Worm (Caenorhabditis elegans) whole organism, mixed stage, embryonic: Measurements from ENCODE around the gene F39F10.3.

Experiments
- blmp-1 ChIP-seq: fragments of 150-350 bp; optimal IDR thresholded peaks from 2 replicates; lab custom pipeline; 2014; ENCODE audit warnings: missing biosample characterization, missing genetic modification characterization
- ceh-83 ChIP-seq: fragments of 200-800 bp; sonication (Bioruptor generic); optimal IDR thresholded peaks from 2 replicates; lab custom pipeline; 2018; ENCODE audit warnings: mild to moderate bottlenecking, missing genetic modification characterization, missing compliant biosample characterization
- elt-1 ChIP-seq: sonication (generic microtip); optimal IDR thresholded peaks from 2 replicates; lab custom pipeline; 2017; ENCODE audit warnings: missing genetic modification characterization, mild to moderate bottlenecking, missing compliant biosample characterization, antibody characterized with exemption, moderate library complexity, borderline replicate concordance; ENCODE audit not compliant: insufficient read depth
- lin-13 ChIP-seq: fragments of 150-350 bp; optimal IDR thresholded peaks from 2 replicates; lab custom pipeline; 2014; ENCODE audit warnings: missing biosample characterization, missing genetic modification characterization
- mab-5 ChIP-seq: fragments of 150-350 bp; optimal IDR thresholded peaks from 2 replicates; lab custom pipeline; 2014; ENCODE audit warnings: missing biosample characterization, missing genetic modification characterization
- mep-1 ChIP-seq: fragments of 150-350 bp; optimal IDR thresholded peaks from 2 replicates; lab custom pipeline; 2017; ENCODE audit warnings: missing biosample characterization, missing genetic modification reagents, missing genetic modification characterization, inconsistent platforms
- nhr-28 ChIP-seq: fragments of 150-350 bp; optimal IDR thresholded peaks from 2 replicates; lab custom pipeline; 2014; ENCODE audit warnings: missing biosample characterization, missing genetic modification characterization
- nhr-76 ChIP-seq: sonication (generic microtip); optimal IDR thresholded peaks from 2 replicates; lab custom pipeline; 2017; ENCODE audit warnings: missing biosample characterization, missing genetic modification characterization
- pha-4 ChIP-seq: fragments of 150-350 bp; optimal IDR thresholded peaks from 2 replicates; lab custom pipeline; 2018; ENCODE audit warnings: missing biosample characterization, missing genetic modification reagents, missing genetic modification characterization
- tbx-8 ChIP-seq: fragments of 200-800 bp; sonication (Bioruptor generic); optimal IDR thresholded peaks from 2 replicates; lab custom pipeline; 2018; ENCODE audit warnings: mild to moderate bottlenecking, missing genetic modification characterization, moderate library complexity, missing compliant biosample characterization
- unc-39 ChIP-seq: fragments of 150-350 bp; optimal IDR thresholded peaks from 2 replicates; lab custom pipeline; 2014; ENCODE audit warnings: missing biosample characterization, missing genetic modification characterization
- unc-62 ChIP-seq: fragments of 150-350 bp; optimal IDR thresholded peaks from 2 replicates; lab custom pipeline; 2014; ENCODE audit warnings: missing biosample characterization, missing genetic modification reagents, missing genetic modification characterization
- ztf-11 ChIP-seq: fragments of 150-350 bp; optimal IDR thresholded peaks from 2 replicates; lab custom pipeline; 2014; ENCODE audit warnings: missing biosample characterization, missing genetic modification characterization

- no peak for TF ChIP-seq tbx-8 (GFP tag; lab: Kevin White, UChicago)
- no peak for TF ChIP-seq lin-13 (tag; lab: Kevin White, UChicago)
- no peak for TF ChIP-seq ceh-83 (GFP tag; lab: Kevin White, UChicago)
- TF ChIP-seq elt-1 (tag; lab: Kevin White, UChicago): no peak
- no peak for TF ChIP-seq unc-39 (tag; lab: Kevin White, UChicago)
- no peak for TF ChIP-seq pha-4
- no peak for TF ChIP-seq nhr-28 (tag; lab: Kevin White, UChicago)
- no peak for TF ChIP-seq ztf-11
- TF ChIP-seq blmp-1 (tag; lab: Kevin White, UChicago): no peak
- TF ChIP-seq unc-62: no peak
- no peak for TF ChIP-seq nhr-76
- no peak for TF ChIP-seq mep-1 (tag; lab: Kevin White, UChicago)
- no peak for TF ChIP-seq mab-5 (tag; lab: Kevin White, UChicago)
These were observed 46.9 kb upstream of the F39F10.3 start, which contains the start of gene F41G4.8 for ce11 chrX:16844924-16845323.
